Worm (Caenorhabditis elegans) whole organism, L3 larva: ENCODE results near the gene ugt-16.

Source experiments
- R02D3.7 ChIP-seq: fragments of 150-350 bp; optimal IDR thresholded peaks from 2 replicates; lab custom pipeline; 2014; ENCODE audit warnings: missing biosample characterization, missing genetic modification characterization
- aly-2 ChIP-seq: fragments of 150-350 bp; optimal IDR thresholded peaks from 2 replicates; lab custom pipeline; 2014; ENCODE audit warnings: missing biosample characterization, missing genetic modification characterization
- ceh-16 ChIP-seq: sonication (generic microtip); optimal IDR thresholded peaks from 2 replicates; lab custom pipeline; 2017; ENCODE audit warnings: missing biosample characterization, missing genetic modification characterization
- fkh-10 ChIP-seq: sonication (generic microtip); optimal IDR thresholded peaks from 2 replicates; lab custom pipeline; 2017; ENCODE audit warnings: missing biosample characterization, missing genetic modification reagents, missing genetic modification characterization
- jun-1 ChIP-seq: fragments of 150-350 bp; optimal IDR thresholded peaks from 2 replicates; lab custom pipeline; 2014; ENCODE audit warnings: missing biosample characterization, missing genetic modification reagents, missing genetic modification characterization
- lin-39 ChIP-seq: fragments of 150-350 bp; optimal IDR thresholded peaks from 2 replicates; lab custom pipeline; 2018; ENCODE audit warnings: missing biosample characterization, missing genetic modification reagents, missing genetic modification characterization
- nhr-11 ChIP-seq: fragments of 150-350 bp; optimal IDR thresholded peaks from 2 replicates; lab custom pipeline; 2014; ENCODE audit warnings: missing biosample characterization, missing genetic modification characterization
- nhr-23 ChIP-seq: fragments of 150-350 bp; optimal IDR thresholded peaks from 2 replicates; lab custom pipeline; 2014; ENCODE audit warnings: missing biosample characterization, missing genetic modification reagents, missing genetic modification characterization
- nhr-67 ChIP-seq: fragments of 150-350 bp; optimal IDR thresholded peaks from 2 replicates; lab custom pipeline; 2014; ENCODE audit warnings: missing biosample characterization, missing genetic modification characterization
- nhr-77 ChIP-seq: fragments of 150-350 bp; optimal IDR thresholded peaks from 2 replicates; lab custom pipeline; 2014; ENCODE audit warnings: missing biosample characterization, missing genetic modification characterization
- pha-4 ChIP-seq: fragments of 150-350 bp; optimal IDR thresholded peaks from 2 replicates; lab custom pipeline; 2014; ENCODE audit warnings: missing biosample characterization, missing genetic modification reagents, missing genetic modification characterization
- skn-1 ChIP-seq: fragments of 150-350 bp; optimal IDR thresholded peaks from 2 replicates; lab custom pipeline; 2014; ENCODE audit warnings: missing biosample characterization, missing genetic modification characterization
- unc-39 ChIP-seq: sonication (generic microtip); optimal IDR thresholded peaks from 4 replicates; lab custom pipeline; 2017; ENCODE audit warnings: missing biosample characterization, missing genetic modification characterization
- unc-62 ChIP-seq: fragments of 150-350 bp; sonication (generic microtip); optimal IDR thresholded peaks from 4 replicates; lab custom pipeline; 2014; ENCODE audit warnings: missing biosample characterization, missing genetic modification reagents, missing genetic modification characterization

- TF ChIP-seq nhr-67 (tag; lab: Kevin White, UChicago) (no peak), jun-1 (tag; lab: Kevin White, UChicago) (no peak), lin-39 (tag; lab: Kevin White, UChicago) (no peak), R02D3.7 (tag; lab: Kevin White, UChicago) (no peak), nhr-11 (tag; lab: Kevin White, UChicago) (no peak), fkh-10 (no peak), skn-1 (no peak), aly-2 (tag; lab: Kevin White, UChicago) (no peak), pha-4 (tag; lab: Kevin White, UChicago) (no peak), unc-39 (tag; lab: Kevin White, UChicago) (no peak), nhr-77 (tag; lab: Kevin White, UChicago) (no peak), ceh-16 (tag; lab: Kevin White, UChicago) (no peak), nhr-23 (tag; lab: Kevin White, UChicago) (no peak), unc-62 (GFP tag; lab: Kevin White, UChicago) (no peak)
These were observed 14.9 kb upstream of the ugt-16 start, which contains the start of gene ZC443.1 for ce11 chrV:12809876-12810275.
